Worm (Caenorhabditis elegans) whole organism, L4 larva: ENCODE measurements around the gene mnk-1.

Experiments
- D1046.2 ChIP-seq: fragments of 200-800 bp; sonication (Bioruptor generic); IDR thresholded peaks from 2 replicates; pipeline ENCODE4 v1.3.6; 2022; ENCODE audit warnings: missing genetic modification characterization, missing compliant biosample characterization
- F37D6.2 ChIP-seq: sonication (generic microtip); optimal IDR thresholded peaks from 2 replicates; lab custom pipeline; 2016; ENCODE audit warnings: mild to moderate bottlenecking, missing genetic modification characterization, missing compliant biosample characterization
- F44E2.7 ChIP-seq: fragments of 200-800 bp; sonication (Bioruptor generic); IDR thresholded peaks from 2 replicates; pipeline ENCODE4 v2.1.2; 2022; ENCODE audit warnings: missing genetic modification characterization, missing compliant biosample characterization
- R02D3.7 ChIP-seq: fragments of 150-350 bp; sonication (generic microtip); optimal IDR thresholded peaks from 3 replicates; lab custom pipeline; 2014; ENCODE audit warnings: missing biosample characterization, missing genetic modification characterization
- T20F7.1 ChIP-seq: fragments of 200-800 bp; sonication (Bioruptor generic); optimal IDR thresholded peaks from 2 replicates; lab custom pipeline; 2018; ENCODE audit warnings: mild to moderate bottlenecking, missing genetic modification characterization, missing compliant biosample characterization
- Y48G9A.11 ChIP-seq: fragments of 200-800 bp; sonication (Bioruptor generic); IDR thresholded peaks from 2 replicates; pipeline ENCODE4 v1.3.6; 2022; ENCODE audit warnings: missing genetic modification reagents, missing genetic modification characterization, missing compliant biosample characterization
- Y5F2A.4 ChIP-seq: fragments of 200-800 bp; sonication (Bioruptor generic); optimal IDR thresholded peaks from 2 replicates; lab custom pipeline; 2018; ENCODE audit warnings: mild to moderate bottlenecking, missing genetic modification characterization, missing compliant biosample characterization
- ZK337.2 ChIP-seq: fragments of 200-800 bp; sonication (Bioruptor generic); IDR thresholded peaks from 2 replicates; pipeline ENCODE4 v1.3.6; 2022; ENCODE audit warnings: missing genetic modification reagents, missing genetic modification characterization, missing compliant biosample characterization
- ZK546.5 ChIP-seq, 2 experiments: sonication (generic microtip); optimal IDR thresholded peaks; 2 replicates each; lab custom pipeline; 2017; ENCODE audit warnings: missing biosample characterization in 2 of 2, missing genetic modification characterization in 2 of 2
- ceh-20 ChIP-seq: fragments of 200-800 bp; sonication (Bioruptor generic); IDR thresholded peaks from 2 replicates; pipeline ENCODE4 v1.3.6; 2022; ENCODE audit warnings: missing genetic modification reagents, missing genetic modification characterization, missing compliant biosample characterization
- ceh-28 ChIP-seq: fragments of 150-350 bp; optimal IDR thresholded peaks from 2 replicates; lab custom pipeline; 2014; ENCODE audit warnings: missing biosample characterization, missing genetic modification reagents, missing genetic modification characterization
- ceh-32 ChIP-seq: sonication (generic microtip); optimal IDR thresholded peaks from 2 replicates; lab custom pipeline; 2016; ENCODE audit warnings: mild to moderate bottlenecking, missing genetic modification characterization, missing compliant biosample characterization; ENCODE audit not compliant: poor library complexity
- ceh-82 ChIP-seq: sonication (generic microtip); optimal IDR thresholded peaks from 2 replicates; lab custom pipeline; 2017; ENCODE audit warnings: missing biosample characterization, missing genetic modification characterization
- cey-2 ChIP-seq: sonication (generic microtip); optimal IDR thresholded peaks from 3 replicates; lab custom pipeline; 2017; ENCODE audit warnings: missing genetic modification characterization, mild to moderate bottlenecking, missing compliant biosample characterization, antibody characterized with exemption, borderline replicate concordance; ENCODE audit not compliant: insufficient read depth
- ctbp-1 ChIP-seq: fragments of 200-800 bp; sonication (Bioruptor generic); IDR thresholded peaks from 2 replicates; pipeline ENCODE4 v1.3.6; 2022; ENCODE audit warnings: missing genetic modification reagents, missing genetic modification characterization, missing compliant biosample characterization
- daf-8 ChIP-seq: fragments of 200-800 bp; sonication (Bioruptor generic); IDR thresholded peaks from 2 replicates; pipeline ENCODE4 v1.3.6; 2022; ENCODE audit warnings: missing genetic modification characterization, missing compliant biosample characterization
- dmd-6 ChIP-seq: fragments of 200-800 bp; sonication (Bioruptor generic); IDR thresholded peaks from 2 replicates; pipeline ENCODE4 v1.3.6; 2022; ENCODE audit warnings: missing genetic modification reagents, missing genetic modification characterization, missing compliant biosample characterization
- dmd-8 ChIP-seq: fragments of 200-800 bp; sonication (Bioruptor generic); IDR thresholded peaks from 2 replicates; pipeline ENCODE4 v1.3.6; 2022; ENCODE audit warnings: missing genetic modification characterization, missing compliant biosample characterization
- dmd-9 ChIP-seq: fragments of 200-800 bp; sonication (Bioruptor generic); IDR thresholded peaks from 2 replicates; pipeline ENCODE4 v1.3.6; 2022; ENCODE audit warnings: missing genetic modification reagents, missing genetic modification characterization, missing compliant biosample characterization
- duxl-1 ChIP-seq: sonication (generic microtip); optimal IDR thresholded peaks from 2 replicates; lab custom pipeline; 2016; ENCODE audit warnings: mild to moderate bottlenecking, missing genetic modification characterization, moderate library complexity, missing compliant biosample characterization; ENCODE audit not compliant: poor library complexity
- dve-1 ChIP-seq: sonication (generic microtip); optimal IDR thresholded peaks from 2 replicates; lab custom pipeline; 2017; ENCODE audit warnings: antibody characterized with exemption, mild to moderate bottlenecking, missing genetic modification characterization, missing compliant biosample characterization; ENCODE audit not compliant: insufficient read depth
- fkh-10 ChIP-seq: fragments of 150-350 bp; optimal IDR thresholded peaks from 2 replicates; lab custom pipeline; 2014; ENCODE audit warnings: missing biosample characterization, missing genetic modification reagents, missing genetic modification characterization
- fos-1 ChIP-seq: fragments of 150-350 bp; optimal IDR thresholded peaks from 2 replicates; lab custom pipeline; 2014; ENCODE audit warnings: missing biosample characterization, missing genetic modification characterization
- hif-1 ChIP-seq, 2 experiments: sonication (generic microtip); optimal IDR thresholded peaks; 2 replicates each; lab custom pipeline; 2016 to 2017; ENCODE audit warnings: missing compliant biosample characterization in 2 of 2, missing genetic modification characterization in 2 of 2, missing genetic modification reagents in 2 of 2, missing genotype in 2 of 2, mild to moderate bottlenecking in 1 of 2
- hlh-11 ChIP-seq: fragments of 200-800 bp; sonication (Bioruptor generic); optimal IDR thresholded peaks from 2 replicates; lab custom pipeline; 2018; ENCODE audit warnings: mild to moderate bottlenecking, missing genetic modification characterization, missing compliant biosample characterization
- lim-7 ChIP-seq: fragments of 200-800 bp; sonication (Bioruptor generic); IDR thresholded peaks from 2 replicates; pipeline ENCODE4 v1.3.6; 2022; ENCODE audit warnings: missing genetic modification characterization, missing compliant biosample characterization
- lin-1 ChIP-seq: fragments of 200-800 bp; sonication (Bioruptor generic); IDR thresholded peaks from 2 replicates; pipeline ENCODE4 v1.3.6; 2022; ENCODE audit warnings: missing genetic modification reagents, missing genetic modification characterization, missing compliant biosample characterization
- lin-13 ChIP-seq: fragments of 150-350 bp; optimal IDR thresholded peaks from 2 replicates; lab custom pipeline; 2014; ENCODE audit warnings: missing biosample characterization, missing genetic modification reagents, missing genetic modification characterization
- lin-15B ChIP-seq: fragments of 150-350 bp; sonication (generic microtip); optimal IDR thresholded peaks from 3 replicates; lab custom pipeline; 2014; ENCODE audit warnings: missing biosample characterization, missing genetic modification characterization
- lin-29 ChIP-seq: fragments of 200-800 bp; sonication (Bioruptor generic); IDR thresholded peaks from 2 replicates; pipeline ENCODE4 v1.3.6; 2022; ENCODE audit warnings: missing genetic modification reagents, missing genetic modification characterization, missing compliant biosample characterization
- lir-3 ChIP-seq: sonication (generic microtip); optimal IDR thresholded peaks from 2 replicates; lab custom pipeline; 2016; ENCODE audit warnings: mild to moderate bottlenecking, missing genetic modification characterization, missing compliant biosample characterization
- lsy-2 ChIP-seq, 2 experiments: fragments of 150-350 bp in 1 of 2; sonication (generic microtip) in 1 of 2; optimal IDR thresholded peaks; 2 replicates each; lab custom pipeline; 2014 to 2017; ENCODE audit warnings: missing biosample characterization in 2 of 2, missing genetic modification characterization in 2 of 2
- madf-9 ChIP-seq: fragments of 200-800 bp; sonication (Bioruptor generic); conservative IDR thresholded peaks from 2 replicates; pipeline ENCODE4 v1.3.6; 2022; ENCODE audit warnings: missing genetic modification reagents, missing genetic modification characterization, missing compliant biosample characterization
- mdl-1 ChIP-seq, 2 experiments: fragments of 150-350 bp in 1 of 2; sonication (generic microtip) in 1 of 2; optimal IDR thresholded peaks; 2 replicates each; lab custom pipeline; 2014 to 2017; ENCODE audit warnings: missing biosample characterization in 2 of 2, missing genetic modification characterization in 2 of 2
- mdt-29 ChIP-seq: fragments of 200-800 bp; sonication (Bioruptor generic); IDR thresholded peaks from 2 replicates; pipeline ENCODE4 v1.3.6; 2022; ENCODE audit warnings: missing genetic modification reagents, missing genetic modification characterization, missing compliant biosample characterization
- mes-2 ChIP-seq: sonication (generic microtip); optimal IDR thresholded peaks from 2 replicates; lab custom pipeline; 2016; ENCODE audit warnings: missing genotype, mild to moderate bottlenecking, missing genetic modification characterization, missing compliant biosample characterization; ENCODE audit not compliant: poor library complexity, severe bottlenecking
- mxl-3 ChIP-seq: fragments of 200-800 bp; sonication (Bioruptor generic); optimal IDR thresholded peaks from 2 replicates; lab custom pipeline; 2018; ENCODE audit warnings: mild to moderate bottlenecking, missing genetic modification characterization, missing compliant biosample characterization
- nhr-102 ChIP-seq: sonication (generic microtip); optimal IDR thresholded peaks from 2 replicates; lab custom pipeline; 2016; ENCODE audit warnings: mild to moderate bottlenecking, missing genetic modification characterization, moderate library complexity, missing compliant biosample characterization
- nhr-111 ChIP-seq: fragments of 200-800 bp; sonication (Bioruptor generic); optimal IDR thresholded peaks from 2 replicates; lab custom pipeline; 2018; ENCODE audit warnings: mild to moderate bottlenecking, missing genetic modification characterization, missing compliant biosample characterization
- nhr-237 ChIP-seq: sonication (generic microtip); optimal IDR thresholded peaks from 2 replicates; lab custom pipeline; 2017; ENCODE audit warnings: missing biosample characterization, missing genetic modification characterization
- nhr-41 ChIP-seq: fragments of 200-800 bp; sonication (Bioruptor generic); IDR thresholded peaks from 2 replicates; pipeline ENCODE4 v1.3.6; 2022; ENCODE audit warnings: missing genetic modification reagents, missing genetic modification characterization, missing compliant biosample characterization
- nhr-42 ChIP-seq: fragments of 200-800 bp; sonication (Bioruptor generic); IDR thresholded peaks from 2 replicates; pipeline ENCODE4 v1.3.6; 2022; ENCODE audit warnings: missing genetic modification characterization, missing compliant biosample characterization
- nhr-48 ChIP-seq: sonication (generic microtip); optimal IDR thresholded peaks from 2 replicates; lab custom pipeline; 2016; ENCODE audit warnings: mild to moderate bottlenecking, missing genetic modification characterization, missing compliant biosample characterization
- nhr-6 ChIP-seq: fragments of 150-350 bp; optimal IDR thresholded peaks from 2 replicates; lab custom pipeline; 2014; ENCODE audit warnings: missing biosample characterization, missing genetic modification characterization
- set-16 ChIP-seq: fragments of 200-800 bp; sonication (Bioruptor generic); IDR thresholded peaks from 2 replicates; pipeline ENCODE4 v1.3.6; 2022; ENCODE audit warnings: missing genetic modification reagents, missing genetic modification characterization, missing compliant biosample characterization
- skn-1 ChIP-seq: fragments of 150-350 bp; optimal IDR thresholded peaks from 2 replicates; lab custom pipeline; 2014; ENCODE audit warnings: missing biosample characterization, missing genetic modification characterization
- unc-130 ChIP-seq: sonication (generic microtip); optimal IDR thresholded peaks from 2 replicates; lab custom pipeline; 2016; ENCODE audit warnings: missing genetic modification reagents, missing genetic modification characterization, missing compliant biosample characterization
- zfp-2 ChIP-seq: sonication (generic microtip); optimal IDR thresholded peaks from 2 replicates; lab custom pipeline; 2016; ENCODE audit warnings: mild to moderate bottlenecking, missing genetic modification characterization, missing compliant biosample characterization

Gene mnk-1

ce11 chrII:10542654-10543456 lies 12.0 kb downstream of the mnk-1 start (continued):
- TF ChIP-seq F37D6.2 (tag; lab: Kevin White, UChicago) (no peak), mdl-1 (tag; optimal IDR thresholded peaks at IDR 0.05; lab: Kevin White, UChicago) (peak in 1 of 2 experiments; percentile 7), D1046.2 (peak; percentile 57; the same call in 1 of the 2 replicates), fos-1 (no peak), nhr-237 (tag; lab: Kevin White, UChicago) (no peak), ZK546.5 (tag; optimal IDR thresholded peaks at IDR 0.05; lab: Kevin White, UChicago) (no peak), duxl-1 (no peak), ceh-32 (tag; lab: Kevin White, UChicago) (no peak), madf-9 (GFP tag; lab: Robert Waterston, UW) (peak; percentile 4; the same call in 1 of the 2 replicates), R02D3.7 (tag; lab: Kevin White, UChicago) (no peak), Y48G9A.11 (peak; percentile 22; the same call in 1 of the 2 replicates), nhr-6 (tag; lab: Kevin White, UChicago) (peak; percentile 4), lin-1 (no peak; the same call in none of the 2 replicates), F44E2.7 (GFP tag; lab: Robert Waterston, UW) (no peak), ctbp-1 (peak; percentile 67; the same call in 1 of the 2 replicates), mxl-3 (GFP tag; lab: Kevin White, UChicago) (no peak), ceh-82 (no peak), hlh-11 (tag; lab: Kevin White, UChicago) (no peak), ceh-20 (GFP tag; lab: Robert Waterston, UW) (peak; percentile 74), lim-7 (GFP tag; lab: Robert Waterston, UW) (peak; percentile 62; the same call in 1 of the 2 replicates), nhr-41 (peak; percentile 50), hif-1 (tag; optimal IDR thresholded peaks at IDR 0.05; lab: Kevin White, UChicago) (no peak), nhr-48 (tag; lab: Kevin White, UChicago) (peak; percentile 7), nhr-102 (tag; lab: Kevin White, UChicago) (no peak), lin-15B (tag; lab: Kevin White, UChicago) (no peak), set-16 (no peak), fkh-10 (no peak), Y5F2A.4 (GFP tag; lab: Kevin White, UChicago) (no peak), dmd-8 (GFP tag; lab: Robert Waterston, UW) (0 out of 2 replicates have a peak, but pooled peaks have one; percentile 61), dmd-9 (GFP tag; lab: Robert Waterston, UW) (peak; percentile 2; the same call in 1 of the 2 replicates), lir-3 (no peak), nhr-111 (no peak), dmd-6 (GFP tag; lab: Robert Waterston, UW) (peak; percentile 16; the same call in 1 of the 2 replicates), unc-130 (GFP tag; lab: Kevin White, UChicago) (no peak), mes-2 (tag; lab: Kevin White, UChicago) (peak; percentile 21), ceh-28 (tag; lab: Kevin White, UChicago) (no peak), cey-2 (tag; lab: Kevin White, UChicago) (no peak), mdt-29 (GFP tag; lab: Robert Waterston, UW) (peak; percentile 21; the same call in 1 of the 2 replicates), skn-1 (no peak), T20F7.1 (no peak), daf-8 (GFP tag; lab: Robert Waterston, UW) (no peak), lsy-2 (tag; optimal IDR thresholded peaks at IDR 0.05; lab: Kevin White, UChicago) (peak in 1 of 2 experiments; percentile 29), nhr-42 (GFP tag; lab: Robert Waterston, UW) (no peak), dve-1 (tag; lab: Kevin White, UChicago) (peak; percentile 2), lin-29 (GFP tag; lab: Robert Waterston, UW) (peak; percentile 52), zfp-2 (tag; lab: Kevin White, UChicago) (no peak), lin-13 (no peak), ZK337.2 (GFP tag; lab: Robert Waterston, UW) (peak; percentile 55; the same call in 1 of the 2 replicates)
